Worm (Caenorhabditis elegans): ENCODE results near the gene F56D6.14.
"Not testable (repeated sequence)": the region's sequence is repeated elsewhere in the genome, so short reads cannot be mapped to it uniquely, and the experiment has no call there.

Gene F56D6.14

DNA sequence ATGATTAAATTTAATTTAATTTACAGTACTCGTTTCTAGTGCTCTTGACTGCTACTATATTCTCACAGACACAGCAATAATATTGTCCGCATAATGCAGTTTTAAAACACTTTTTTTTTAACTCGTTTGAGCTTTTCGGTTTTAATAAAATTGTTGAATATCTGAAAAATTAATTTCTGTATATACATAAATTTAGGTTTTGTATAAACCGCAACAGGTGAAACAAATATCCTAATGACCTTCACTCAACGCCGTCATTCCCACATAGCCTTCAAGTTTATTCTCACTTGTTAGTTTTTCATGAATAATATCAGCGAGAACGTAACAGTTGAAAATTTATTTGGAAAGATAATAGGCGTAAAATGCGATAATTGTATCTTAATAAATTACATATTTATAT, 2.0 kb downstream of the F56D6.14 start, which contains the start of gene srz-19:
srz-19 (plus strand) TSS at position 301 of the 400 bp plus-strand sequence.
- no peak for TF ChIP-seq dmd-6 (GFP tag; IDR thresholded peaks at IDR 0.05)
- no peak for TF ChIP-seq skn-1 (tag; optimal IDR thresholded peaks at IDR 0.05)
- no peak for TF ChIP-seq set-16 (GFP tag; IDR thresholded peaks at IDR 0.05)
- TF ChIP-seq tra-1 (GFP tag; IDR thresholded peaks at IDR 0.05), result no peak
- no peak for TF ChIP-seq nhr-41 (GFP tag; IDR thresholded peaks at IDR 0.05)
- no peak for TF ChIP-seq arid-1 (GFP tag; conservative IDR thresholded peaks at IDR 0.05)
- TF ChIP-seq nhr-76 (tag; optimal IDR thresholded peaks at IDR 0.05), result no peak
- TF ChIP-seq zfp-2 (tag; optimal IDR thresholded peaks at IDR 0.05), result no peak

- no peak for TF ChIP-seq mep-1 (tag; optimal IDR thresholded peaks at IDR 0.05)
- TF ChIP-seq pqm-1 (tag; optimal IDR thresholded peaks at IDR 0.05), result peak; percentile 78
- TF ChIP-seq dmd-8 (GFP tag; IDR thresholded peaks at IDR 0.05), result no peak
- peak; percentile 63 for TF ChIP-seq nhr-28 (tag; optimal IDR thresholded peaks at IDR 0.05)
- TF ChIP-seq ama-1 (optimal IDR thresholded peaks at IDR 0.05), result no peak
- no peak for TF ChIP-seq nhr-41 (GFP tag; IDR thresholded peaks at IDR 0.05)
- TF ChIP-seq ceh-28 (tag; optimal IDR thresholded peaks at IDR 0.05), result no peak
- TF ChIP-seq nhr-77 (tag; optimal IDR thresholded peaks at IDR 0.05), result peak; percentile 9
- no peak for TF ChIP-seq snpc-1.2 (GFP tag; IDR thresholded peaks at IDR 0.05)
- TF ChIP-seq nhr-11 (tag; optimal IDR thresholded peaks at IDR 0.05), result no peak
- TF ChIP-seq mxl-3 (GFP tag; optimal IDR thresholded peaks at IDR 0.05), result peak; percentile 17
- no peak for TF ChIP-seq daf-16 (GFP tag; optimal IDR thresholded peaks at IDR 0.05)
- peak; percentile 57 for TF ChIP-seq daf-16 (tag; optimal IDR thresholded peaks at IDR 0.05)
- no peak for TF ChIP-seq lin-29 (GFP tag; IDR thresholded peaks at IDR 0.05)
- TF ChIP-seq hlh-11 (tag; optimal IDR thresholded peaks at IDR 0.05), result peak; percentile 58
Observed at ce11 chrIV:3921898-3922297, 4.4 kb downstream of the F56D6.14 start, which contains the start of gene clec-67. clec-67 (plus strand) TSS chrIV:3922165.

ce11 chrIV:3926117-3926516, 8.6 kb downstream of the F56D6.14 start, which contains the start of gene clec-68:
clec-68 (plus strand) TSS chrIV:3926417.
- TF ChIP-seq ceh-28 (tag; optimal IDR thresholded peaks at IDR 0.05), result no peak
- TF ChIP-seq mes-2 (tag; optimal IDR thresholded peaks at IDR 0.05; ENCODE audit: poor library complexity, severe bottlenecking), result no peak
- TF ChIP-seq ceh-82 (tag; optimal IDR thresholded peaks at IDR 0.05), result no peak
- no peak for TF ChIP-seq Y105C5A.15 (GFP tag; IDR thresholded peaks at IDR 0.05)
- no peak for TF ChIP-seq hlh-30 (tag; optimal IDR thresholded peaks at IDR 0.05; ENCODE audit: insufficient read depth)
- TF ChIP-seq lim-7 (GFP tag; IDR thresholded peaks at IDR 0.05), result no peak
- no peak for TF ChIP-seq set-16 (GFP tag; IDR thresholded peaks at IDR 0.05)
- TF ChIP-seq dve-1 (tag; optimal IDR thresholded peaks at IDR 0.05; ENCODE audit: insufficient read depth), result no peak
- no peak for TF ChIP-seq dmd-9 (GFP tag; IDR thresholded peaks at IDR 0.05)
- no peak for TF ChIP-seq cey-2 (tag; optimal IDR thresholded peaks at IDR 0.05; ENCODE audit: borderline replicate concordance, insufficient read depth)
- no peak for TF ChIP-seq ctbp-1 (GFP tag; IDR thresholded peaks at IDR 0.05)
- no peak for TF ChIP-seq nhr-76 (tag; optimal IDR thresholded peaks at IDR 0.05)
- TF ChIP-seq hmg-1.1 (GFP tag; IDR thresholded peaks at IDR 0.05), result no peak

DNA sequence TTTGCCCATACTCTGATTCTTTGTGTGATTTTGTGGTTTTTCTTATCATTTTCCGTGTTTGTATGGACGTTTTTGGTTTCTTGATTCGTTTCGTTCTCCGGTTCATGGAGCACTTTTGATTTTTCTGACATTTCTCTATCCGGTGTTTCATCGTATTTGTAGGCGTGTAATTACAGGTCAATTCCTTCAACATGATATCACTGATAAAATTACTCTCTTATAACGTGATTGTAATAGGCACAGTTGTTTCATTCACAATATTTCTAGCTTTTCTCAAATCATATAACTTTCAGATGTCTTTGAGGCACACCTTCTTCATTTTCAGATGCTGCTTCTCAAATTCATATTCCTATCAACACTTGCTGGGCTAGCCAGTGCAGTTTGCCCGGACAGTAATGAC, 14.9 kb downstream of the F56D6.14 start, which contains the start of gene clec-70:
clec-70 (plus strand) TSS at position 301 of the 400 bp plus-strand sequence.
- TF ChIP-seq tag-97 (GFP tag; IDR thresholded peaks at IDR 0.05); ZK337.2 (GFP tag; IDR thresholded peaks at IDR 0.05); nhr-6 (tag; optimal IDR thresholded peaks at IDR 0.05): not testable (repeated sequence)

DNA sequence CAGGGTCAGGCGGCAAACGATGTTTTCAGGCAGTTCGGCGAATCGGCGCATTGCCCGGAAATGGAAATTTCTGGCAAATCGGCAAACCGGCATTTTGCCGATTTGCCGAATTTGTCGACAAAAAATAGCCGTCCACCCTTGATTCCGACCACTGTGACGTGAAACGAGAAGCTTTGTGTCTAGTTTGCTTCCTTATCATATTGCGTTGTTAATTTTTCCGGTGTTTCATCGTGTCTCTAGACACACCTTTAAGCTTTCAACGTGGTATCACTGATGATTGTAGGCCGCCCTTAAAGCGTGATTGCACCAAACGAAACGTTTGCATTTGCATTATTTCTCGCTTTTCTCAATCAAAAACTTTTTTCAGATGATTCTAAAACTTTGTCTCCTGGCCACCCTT, 19.6 kb downstream of the F56D6.14 start, which contains the start of gene clec-71:
clec-71 (plus strand) TSS at position 362 of the 400 bp plus-strand sequence.
- peak; percentile 57 for TF ChIP-seq aha-1 (tag)
- no peak for TF ChIP-seq lin-29 (GFP tag; IDR thresholded peaks at IDR 0.05)
- TF ChIP-seq unc-62 (GFP tag; optimal IDR thresholded peaks at IDR 0.05 in 1 of 2), result peak in 1 of 2 experiments; percentile 55
- no peak for TF ChIP-seq unc-62 (tag; optimal IDR thresholded peaks at IDR 0.05)
- no peak for TF ChIP-seq arid-1 (GFP tag; conservative IDR thresholded peaks at IDR 0.05)
- TF ChIP-seq nhr-42 (GFP tag; IDR thresholded peaks at IDR 0.05), result no peak
